Worm (Caenorhabditis elegans) whole organism, midembryonic: Measurements from ENCODE around the gene lron-3.

Experiments used
- T22C8.4 ChIP-seq: fragments of 200-800 bp; sonication (Bioruptor generic); IDR thresholded peaks from 2 replicates; pipeline ENCODE4 v1.3.6; 2022; ENCODE audit warnings: missing genetic modification characterization, missing compliant biosample characterization
- cog-1 ChIP-seq: sonication (generic microtip); optimal IDR thresholded peaks from 2 replicates; lab custom pipeline; 2016; ENCODE audit warnings: missing genetic modification characterization, missing compliant biosample characterization
- flt-1 ChIP-seq: fragments of 200-800 bp; sonication (Bioruptor generic); IDR thresholded peaks from 2 replicates; pipeline ENCODE4 v1.3.6; 2022; ENCODE audit warnings: missing genetic modification characterization, missing compliant biosample characterization
- klf-2 ChIP-seq: fragments of 200-800 bp; sonication (Bioruptor generic); conservative IDR thresholded peaks from 2 replicates; pipeline ENCODE4 v1.3.6; 2022; ENCODE audit warnings: missing genetic modification reagents, missing genetic modification characterization, missing compliant biosample characterization
- med-1 ChIP-seq: sonication (generic microtip); optimal IDR thresholded peaks from 2 replicates; lab custom pipeline; 2017; ENCODE audit warnings: missing genetic modification characterization, mild to moderate bottlenecking, missing compliant biosample characterization, antibody characterized with exemption, missing genetic modification reagents; ENCODE audit not compliant: insufficient read depth
- ref-1 ChIP-seq: fragments of 200-800 bp; sonication (Bioruptor generic); conservative IDR thresholded peaks from 2 replicates; pipeline ENCODE4 v1.3.6; 2022; ENCODE audit warnings: missing genetic modification reagents, missing genetic modification characterization, missing compliant biosample characterization
- tab-1 ChIP-seq: fragments of 200-800 bp; sonication (Bioruptor generic); IDR thresholded peaks from 2 replicates; pipeline ENCODE4 v1.3.6; 2022; ENCODE audit warnings: missing genetic modification characterization, missing compliant biosample characterization
- ztf-23 ChIP-seq: fragments of 200-800 bp; sonication (Bioruptor generic); IDR thresholded peaks from 2 replicates; pipeline ENCODE4 v1.3.6; 2022; ENCODE audit warnings: missing genetic modification reagents, missing genetic modification characterization, missing compliant biosample characterization
- ztf-29 ChIP-seq: fragments of 200-800 bp; sonication (Bioruptor generic); IDR thresholded peaks from 2 replicates; pipeline ENCODE4 v1.3.6; 2022; ENCODE audit warnings: missing genetic modification reagents, missing genetic modification characterization, missing compliant biosample characterization

lron-3 gene

ce11 chrX:15564338-15564737 lies 6.6 kb upstream of the lron-3 start:
- TF ChIP-seq ref-1 (GFP tag; lab: Robert Waterston, UW) (no peak), cog-1 (tag; lab: Kevin White, UChicago) (no peak), ztf-29 (GFP tag; lab: Robert Waterston, UW) (no peak), T22C8.4 (GFP tag; lab: Robert Waterston, UW) (no peak), med-1 (GFP tag; lab: Kevin White, UChicago) (no peak), ztf-23 (GFP tag; lab: Robert Waterston, UW) (no peak), klf-2 (no peak), tab-1 (GFP tag; lab: Robert Waterston, UW) (no peak), flt-1 (GFP tag; lab: Robert Waterston, UW) (no peak)

DNA sequence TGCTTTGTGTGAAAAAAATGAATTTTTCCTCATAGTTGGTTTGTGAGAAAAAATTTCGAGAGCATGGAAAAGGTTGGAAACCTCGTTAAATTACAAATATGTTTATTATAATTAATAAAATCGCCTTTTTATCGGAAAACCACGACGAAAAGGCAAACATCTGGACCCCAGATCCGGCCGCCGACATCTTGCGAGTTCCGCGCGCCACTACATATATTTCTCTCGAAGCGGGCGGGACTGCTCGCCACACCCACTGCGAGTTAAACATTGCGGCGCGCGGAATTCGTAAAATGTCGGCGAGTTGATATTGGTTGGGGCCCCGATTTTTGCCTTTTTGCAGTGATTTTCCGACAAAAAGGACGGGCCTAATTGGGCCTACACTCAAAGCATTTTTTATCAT lies 1.7 kb upstream of the lron-3 start:
- TF ChIP-seq cog-1 (tag; lab: Kevin White, UChicago) (no peak), tab-1 (GFP tag; lab: Robert Waterston, UW) (no peak), ztf-29 (GFP tag; lab: Robert Waterston, UW) (no peak), ref-1 (GFP tag; lab: Robert Waterston, UW) (no peak), ztf-23 (GFP tag; lab: Robert Waterston, UW) (no peak), flt-1 (GFP tag; lab: Robert Waterston, UW) (no peak), med-1 (GFP tag; lab: Kevin White, UChicago) (no peak), klf-2 (no peak), T22C8.4 (GFP tag; lab: Robert Waterston, UW) (no peak)

- TF ChIP-seq ztf-29 (GFP tag; lab: Robert Waterston, UW) = no peak
- TF ChIP-seq flt-1 (GFP tag; lab: Robert Waterston, UW) = no peak
- no peak for TF ChIP-seq med-1 (GFP tag; lab: Kevin White, UChicago)
- no peak for TF ChIP-seq T22C8.4 (GFP tag; lab: Robert Waterston, UW)
- TF ChIP-seq klf-2 = no peak
- no peak for TF ChIP-seq cog-1 (tag; lab: Kevin White, UChicago)
- no peak for TF ChIP-seq ref-1 (GFP tag; lab: Robert Waterston, UW)
- TF ChIP-seq ztf-23 (GFP tag; lab: Robert Waterston, UW) = no peak
- TF ChIP-seq tab-1 (GFP tag; lab: Robert Waterston, UW) = no peak
These were observed 2.2 kb downstream of the lron-3 start for ce11 chrX:15555529-15555928.

ce11 chrX:15554910-15555309 lies 2.8 kb downstream of the lron-3 start:
- TF ChIP-seq T22C8.4 (GFP tag; lab: Robert Waterston, UW) (no peak), ztf-23 (GFP tag; lab: Robert Waterston, UW) (no peak), tab-1 (GFP tag; lab: Robert Waterston, UW) (no peak)

DNA sequence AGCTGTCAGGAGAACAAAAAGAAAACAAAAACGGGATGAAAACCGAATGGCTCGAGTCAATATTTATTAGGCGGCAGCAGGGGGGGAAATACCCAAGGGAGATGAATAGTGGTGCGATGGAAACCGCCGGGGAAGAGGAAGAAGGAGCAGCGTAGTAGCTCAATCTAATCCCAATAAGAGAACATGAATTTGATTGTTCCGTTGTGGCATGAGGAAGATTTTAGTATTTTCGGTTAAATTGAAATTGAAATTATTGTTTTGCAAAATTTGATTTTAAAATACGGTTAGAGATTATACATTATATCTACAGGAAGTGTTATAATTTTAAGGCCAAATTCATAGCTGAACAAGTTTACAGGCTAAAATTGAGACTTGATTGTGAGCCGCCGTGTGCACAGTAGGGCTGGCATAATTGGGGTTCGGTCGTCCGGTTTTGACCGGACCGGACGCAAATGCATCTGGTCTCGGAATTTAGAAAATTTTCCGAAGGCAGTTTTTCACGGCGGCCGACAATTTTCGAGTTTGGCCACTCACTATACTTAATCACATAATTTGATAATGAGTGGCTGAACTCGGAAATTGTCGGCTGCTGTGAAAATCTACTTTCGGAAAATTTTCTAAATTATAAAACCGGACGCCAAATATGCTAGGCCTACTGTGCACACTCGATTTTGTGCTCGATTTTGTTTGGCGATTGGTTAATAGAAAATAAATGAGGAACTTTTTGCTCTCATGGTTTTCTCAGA lies 5.6 kb downstream of the lron-3 start:
- TF ChIP-seq ztf-23 (GFP tag; lab: Robert Waterston, UW) (no peak), med-1 (GFP tag; lab: Kevin White, UChicago) (no peak)

- no peak for TF ChIP-seq ref-1 (GFP tag; lab: Robert Waterston, UW)
- TF ChIP-seq T22C8.4 (GFP tag; lab: Robert Waterston, UW) = no peak
- no peak for TF ChIP-seq ztf-23 (GFP tag; lab: Robert Waterston, UW)
- TF ChIP-seq med-1 (GFP tag; lab: Kevin White, UChicago) = no peak
- no peak for TF ChIP-seq ztf-29 (GFP tag; lab: Robert Waterston, UW)
- TF ChIP-seq flt-1 (GFP tag; lab: Robert Waterston, UW) = no peak
- no peak for TF ChIP-seq tab-1 (GFP tag; lab: Robert Waterston, UW)
- TF ChIP-seq klf-2 = no peak
- TF ChIP-seq cog-1 (tag; lab: Kevin White, UChicago) = no peak
These were observed 7.0 kb downstream of the lron-3 start for ce11 chrX:15550769-15551168.

ce11 chrX:15547896-15548295 lies 9.9 kb downstream of the lron-3 start:
- TF ChIP-seq ztf-23 (GFP tag; lab: Robert Waterston, UW) = no peak
- no peak for TF ChIP-seq T22C8.4 (GFP tag; lab: Robert Waterston, UW)
- TF ChIP-seq klf-2 = no peak
- TF ChIP-seq med-1 (GFP tag; lab: Kevin White, UChicago) = no peak

DNA sequence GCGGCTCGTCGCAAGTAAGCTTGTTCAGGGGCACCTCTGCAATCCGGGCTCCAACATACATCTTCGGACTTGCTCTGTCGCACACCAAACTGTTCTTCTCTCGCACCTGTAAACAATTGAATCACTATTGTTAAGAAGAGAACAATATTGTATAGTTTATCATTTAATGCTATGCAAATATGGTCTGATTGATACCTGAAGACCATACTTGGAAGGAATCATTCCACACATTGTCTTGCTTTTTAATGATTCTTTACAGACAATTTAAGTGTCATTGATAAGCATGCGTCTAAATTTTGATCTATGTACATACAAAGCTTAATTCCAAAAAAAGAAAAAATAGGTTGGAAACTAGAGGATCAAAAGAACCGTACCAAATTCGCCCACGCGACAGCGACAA lies 10.8 kb downstream of the lron-3 start:
- TF ChIP-seq ztf-23 (GFP tag; lab: Robert Waterston, UW) (no peak), med-1 (GFP tag; lab: Kevin White, UChicago) (no peak), tab-1 (GFP tag; lab: Robert Waterston, UW) (no peak), klf-2 (no peak), T22C8.4 (GFP tag; lab: Robert Waterston, UW) (no peak)

ce11 chrX:15545485-15545884 lies 12.3 kb downstream of the lron-3 start:
- TF ChIP-seq ref-1 (GFP tag; lab: Robert Waterston, UW) (no peak), ztf-23 (GFP tag; lab: Robert Waterston, UW) (no peak), T22C8.4 (GFP tag; lab: Robert Waterston, UW) (no peak), cog-1 (tag; lab: Kevin White, UChicago) (no peak), flt-1 (GFP tag; lab: Robert Waterston, UW) (no peak), tab-1 (GFP tag; lab: Robert Waterston, UW) (no peak), ztf-29 (GFP tag; lab: Robert Waterston, UW) (no peak), med-1 (GFP tag; lab: Kevin White, UChicago) (no peak), klf-2 (no peak)

DNA sequence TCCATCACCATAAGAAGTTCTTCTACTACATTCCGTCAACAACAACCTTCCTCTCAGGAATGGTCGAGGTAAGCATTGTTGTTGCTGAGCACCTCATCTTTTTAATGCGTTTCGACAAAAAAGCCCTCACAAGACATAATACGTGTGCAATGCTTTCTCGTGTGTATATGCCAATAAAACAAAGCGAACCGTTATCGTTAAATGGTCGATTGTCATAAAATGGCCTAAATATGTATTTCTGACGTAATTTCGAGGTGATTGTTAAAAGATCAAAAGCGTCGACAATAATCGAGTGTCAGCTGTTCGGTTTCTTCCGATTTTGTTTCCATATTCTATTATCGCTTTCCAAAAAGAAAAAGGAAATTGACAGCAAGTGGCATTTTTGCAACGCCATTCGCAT lies 13.1 kb downstream of the lron-3 start:
- TF ChIP-seq med-1 (GFP tag; lab: Kevin White, UChicago) = no peak
- TF ChIP-seq cog-1 (tag; lab: Kevin White, UChicago) = no peak
- TF ChIP-seq ztf-29 (GFP tag; lab: Robert Waterston, UW) = no peak
- no peak for TF ChIP-seq T22C8.4 (GFP tag; lab: Robert Waterston, UW)
- no peak for TF ChIP-seq klf-2
- TF ChIP-seq ztf-23 (GFP tag; lab: Robert Waterston, UW) = no peak
- TF ChIP-seq ref-1 (GFP tag; lab: Robert Waterston, UW) = no peak
- TF ChIP-seq flt-1 (GFP tag; lab: Robert Waterston, UW) = no peak
- TF ChIP-seq tab-1 (GFP tag; lab: Robert Waterston, UW) = no peak
